Fruit fly (Drosophila melanogaster) whole organism, embryonic: ENCODE measurements around the gene lectin-37Da.

Experiments
- Ada2b ChIP-seq: fragments of 200-800 bp; sonication (Bioruptor generic); IDR thresholded peaks from 2 replicates; pipeline ENCODE4 v1.3.6; 2022; ENCODE audit warnings: missing biosample characterization, missing genetic modification characterization
- Bgb ChIP-seq: fragments of 200-800 bp; sonication (Bioruptor generic); IDR thresholded peaks from 2 replicates; pipeline ENCODE4 v1.3.6; 2022; ENCODE audit warnings: missing biosample characterization, missing genetic modification characterization; ENCODE audit not compliant: partially characterized antibody
- CG11696 ChIP-seq: fragments of 200-800 bp; sonication (Bioruptor generic); IDR thresholded peaks from 2 replicates; pipeline ENCODE4 v1.3.6; 2022; ENCODE audit warnings: missing biosample characterization, missing genetic modification characterization
- CG11723 ChIP-seq: fragments of 200-800 bp; sonication (Bioruptor generic); optimal IDR thresholded peaks from 2 replicates; lab custom pipeline; 2017; ENCODE audit warnings: missing biosample characterization, mild to moderate bottlenecking, missing genetic modification characterization
- CG1233 ChIP-seq: fragments of 200-800 bp; sonication (Bioruptor generic); optimal IDR thresholded peaks from 4 replicates; lab custom pipeline; 2018; ENCODE audit warnings: missing biosample characterization, mild to moderate bottlenecking, missing genetic modification characterization
- CG12942 ChIP-seq: fragments of 200-800 bp; sonication (Bioruptor generic); optimal IDR thresholded peaks from 3 replicates; lab custom pipeline; 2016; ENCODE audit warnings: missing biosample characterization, missing genetic modification characterization
- CG14050 ChIP-seq: fragments of 200-800 bp; sonication (Bioruptor generic); IDR thresholded peaks from 3 replicates; pipeline ENCODE4 v1.3.6; 2022; ENCODE audit warnings: missing biosample characterization, missing genetic modification characterization
- CG14965 ChIP-seq: fragments of 200-800 bp; sonication (Bioruptor generic); optimal IDR thresholded peaks from 2 replicates; lab custom pipeline; 2016; ENCODE audit warnings: missing biosample characterization, missing genetic modification characterization, borderline replicate concordance
- CG15011 ChIP-seq: fragments of 200-800 bp; sonication (Bioruptor generic); optimal IDR thresholded peaks from 3 replicates; lab custom pipeline; 2018; ENCODE audit warnings: missing biosample characterization, mild to moderate bottlenecking, missing genetic modification characterization
- CG15269 ChIP-seq: fragments of 200-800 bp; sonication (Bioruptor generic); optimal IDR thresholded peaks from 2 replicates; lab custom pipeline; 2018; ENCODE audit warnings: missing biosample characterization, mild to moderate bottlenecking, missing genetic modification characterization, moderate library complexity
- CG15696 ChIP-seq: fragments of 200-800 bp; sonication (Bioruptor generic); optimal IDR thresholded peaks from 2 replicates; lab custom pipeline; 2019; ENCODE audit warnings: missing biosample characterization, mild to moderate bottlenecking, missing genetic modification characterization, moderate library complexity
- CG16813 ChIP-seq: fragments of 200-800 bp; sonication (Bioruptor generic); IDR thresholded peaks from 3 replicates; pipeline ENCODE4 v1.3.6; 2022; ENCODE audit warnings: missing biosample characterization, missing genetic modification characterization; ENCODE audit not compliant: partially characterized antibody
- CG17829 ChIP-seq: fragments of 200-800 bp; optimal IDR thresholded peaks from 2 replicates; lab custom pipeline; 2019; ENCODE audit warnings: missing biosample characterization, mild to moderate bottlenecking, missing genetic modification characterization, moderate library complexity
- CG17912 ChIP-seq: fragments of 200-800 bp; sonication (Bioruptor generic); optimal IDR thresholded peaks from 2 replicates; lab custom pipeline; 2018; ENCODE audit warnings: missing biosample characterization, mild to moderate bottlenecking, missing genetic modification characterization
- CG2116 ChIP-seq: fragments of 200-800 bp; sonication (Bioruptor generic); optimal IDR thresholded peaks from 3 replicates; lab custom pipeline; 2018; ENCODE audit warnings: missing biosample characterization, mild to moderate bottlenecking, missing genetic modification characterization
- CG2712 ChIP-seq: fragments of 200-800 bp; optimal IDR thresholded peaks from 3 replicates; lab custom pipeline; 2019; ENCODE audit warnings: missing biosample characterization, mild to moderate bottlenecking, missing genetic modification characterization, moderate library complexity
- CG33557 ChIP-seq: fragments of 200-800 bp; sonication (Bioruptor generic); optimal IDR thresholded peaks from 2 replicates; lab custom pipeline; 2019; ENCODE audit warnings: missing biosample characterization, mild to moderate bottlenecking, missing genetic modification characterization, moderate library complexity
- CG34422 ChIP-seq: fragments of 200-800 bp; sonication (Bioruptor generic); IDR thresholded peaks from 3 replicates; pipeline ENCODE4 v1.3.6; 2022; ENCODE audit warnings: missing biosample characterization, missing genetic modification characterization
- CG5245 ChIP-seq: fragments of 200-800 bp; sonication (Bioruptor generic); optimal IDR thresholded peaks from 3 replicates; lab custom pipeline; 2016; ENCODE audit warnings: missing biosample characterization, missing genetic modification characterization
- CG7839 ChIP-seq: fragments of 200-800 bp; sonication (Bioruptor generic); optimal IDR thresholded peaks from 3 replicates; lab custom pipeline; 2018; ENCODE audit warnings: missing biosample characterization, mild to moderate bottlenecking, missing genetic modification characterization, moderate library complexity
- CG8478 ChIP-seq: fragments of >200 bp; optimal IDR thresholded peaks from 2 replicates; lab custom pipeline; 2018
- CG9932 ChIP-seq: fragments of 200-800 bp; sonication (Bioruptor generic); IDR thresholded peaks from 2 replicates; pipeline ENCODE4 v1.3.6; 2022; ENCODE audit warnings: missing biosample characterization, missing genetic modification characterization
- Chrac-16 ChIP-seq: fragments of 200-800 bp; sonication (Bioruptor generic); optimal IDR thresholded peaks from 3 replicates; lab custom pipeline; 2016; ENCODE audit warnings: missing biosample characterization, missing genetic modification characterization
- D19A ChIP-seq: fragments of 200-800 bp; optimal IDR thresholded peaks from 3 replicates; lab custom pipeline; 2019; ENCODE audit warnings: missing biosample characterization, mild to moderate bottlenecking, missing genetic modification characterization, moderate library complexity
- Dfd ChIP-seq, 2 experiments: fragments of >200 bp; optimal IDR thresholded peaks; 2 replicates each; lab custom pipeline; 2017; ENCODE audit warnings: missing biosample characterization in 2 of 2, missing genetic modification characterization in 2 of 2
- Fer2 ChIP-seq: fragments of 200-800 bp; sonication (Bioruptor generic); optimal IDR thresholded peaks from 2 replicates; lab custom pipeline; 2018; ENCODE audit warnings: missing biosample characterization, mild to moderate bottlenecking, missing genetic modification characterization, moderate library complexity
- HLH54F ChIP-seq: fragments of 200-800 bp; sonication (Bioruptor generic); optimal IDR thresholded peaks from 3 replicates; lab custom pipeline; 2016; ENCODE audit warnings: missing biosample characterization, missing genetic modification characterization
- Hand ChIP-seq: fragments of 200-800 bp; sonication (Bioruptor generic); optimal IDR thresholded peaks from 2 replicates; lab custom pipeline; 2017; ENCODE audit warnings: mild to moderate bottlenecking, missing biosample characterization, missing genetic modification reagents, missing genetic modification characterization
- Hr3 ChIP-seq: fragments of 200-800 bp; sonication (Bioruptor generic); optimal IDR thresholded peaks from 3 replicates; lab custom pipeline; 2016; ENCODE audit warnings: missing biosample characterization, missing genetic modification characterization
- Optix ChIP-seq: fragments of 200-800 bp; sonication (Bioruptor generic); IDR thresholded peaks from 3 replicates; pipeline ENCODE4 v1.3.6; 2022; ENCODE audit warnings: missing biosample characterization, missing genetic modification characterization
- Scr ChIP-seq: fragments of 200-800 bp; sonication (Bioruptor generic); IDR thresholded peaks from 2 replicates; pipeline ENCODE4 v1.3.6; 2022; ENCODE audit warnings: missing biosample characterization, missing genetic modification characterization; ENCODE audit not compliant: partially characterized antibody
- Sox102F ChIP-seq: fragments of 200-800 bp; sonication (Bioruptor generic); optimal IDR thresholded peaks from 2 replicates; lab custom pipeline; 2018; ENCODE audit warnings: missing biosample characterization, mild to moderate bottlenecking, missing genetic modification characterization, moderate library complexity
- Ssrp ChIP-seq: fragments of 200-800 bp; sonication (Bioruptor generic); optimal IDR thresholded peaks from 2 replicates; lab custom pipeline; 2018; ENCODE audit warnings: missing biosample characterization, mild to moderate bottlenecking, missing genetic modification characterization, moderate library complexity
- Tbp ChIP-seq: fragments of >200 bp; optimal IDR thresholded peaks from 2 replicates; lab custom pipeline; 2018; ENCODE audit warnings: missing biosample characterization, missing genetic modification characterization
- ab ChIP-seq: fragments of 200-800 bp; sonication (Bioruptor generic); optimal IDR thresholded peaks from 2 replicates; lab custom pipeline; 2016; ENCODE audit warnings: missing biosample characterization, missing genetic modification characterization
- ato ChIP-seq: fragments of 200-800 bp; sonication (Bioruptor generic); IDR thresholded peaks from 2 replicates; pipeline ENCODE4 v1.3.6; 2022; ENCODE audit warnings: missing biosample characterization, missing genetic modification characterization; ENCODE audit not compliant: partially characterized antibody
- bsh ChIP-seq, 2 experiments: fragments of 200-800 bp; sonication (Bioruptor generic); optimal IDR thresholded peaks; 2 replicates each; lab custom pipeline; 2017 to 2018; ENCODE audit warnings: mild to moderate bottlenecking in 2 of 2, missing biosample characterization in 2 of 2, missing genetic modification characterization in 2 of 2, moderate library complexity in 1 of 2
- cad ChIP-seq: fragments of >200 bp; optimal IDR thresholded peaks from 2 replicates; lab custom pipeline; 2017; ENCODE audit warnings: missing biosample characterization, missing genetic modification characterization
- cato ChIP-seq: fragments of 200-800 bp; sonication (Bioruptor generic); optimal IDR thresholded peaks from 2 replicates; lab custom pipeline; 2016; ENCODE audit warnings: missing biosample characterization, missing genetic modification characterization, borderline replicate concordance
- da ChIP-seq: fragments of 200-800 bp; sonication (Bioruptor generic); optimal IDR thresholded peaks from 2 replicates; lab custom pipeline; 2016; ENCODE audit warnings: missing biosample characterization, missing genetic modification characterization
- dmrt99B ChIP-seq: fragments of 200-800 bp; sonication (Bioruptor generic); optimal IDR thresholded peaks from 2 replicates; lab custom pipeline; 2018; ENCODE audit warnings: missing biosample characterization, mild to moderate bottlenecking, missing genetic modification characterization, moderate library complexity
- jing ChIP-seq: fragments of 200-800 bp; sonication (Bioruptor generic); optimal IDR thresholded peaks from 2 replicates; lab custom pipeline; 2018; ENCODE audit warnings: missing biosample characterization, mild to moderate bottlenecking, missing genetic modification characterization
- ken ChIP-seq: fragments of 200-800 bp; sonication (Bioruptor generic); IDR thresholded peaks from 3 replicates; pipeline ENCODE4 v1.3.6; 2022; ENCODE audit warnings: missing biosample characterization, missing genetic modification characterization
- maf-S ChIP-seq: fragments of 200-800 bp; sonication (Bioruptor generic); optimal IDR thresholded peaks from 2 replicates; lab custom pipeline; 2016; ENCODE audit warnings: missing biosample characterization, missing genetic modification characterization
- pho ChIP-seq: fragments of 200-800 bp; sonication (Bioruptor generic); optimal IDR thresholded peaks from 2 replicates; lab custom pipeline; 2016; ENCODE audit warnings: missing biosample characterization, missing genetic modification characterization
- repo ChIP-seq: fragments of 200-800 bp; sonication (Bioruptor generic); optimal IDR thresholded peaks from 2 replicates; lab custom pipeline; 2016; ENCODE audit warnings: missing biosample characterization, missing genetic modification characterization
- tap ChIP-seq: fragments of 200-800 bp; optimal IDR thresholded peaks from 3 replicates; lab custom pipeline; 2019; ENCODE audit warnings: missing biosample characterization, mild to moderate bottlenecking, missing genetic modification characterization, moderate library complexity
- tx ChIP-seq: fragments of 200-800 bp; sonication (Bioruptor generic); optimal IDR thresholded peaks from 2 replicates; lab custom pipeline; 2016; ENCODE audit warnings: missing biosample characterization, missing genetic modification characterization

Gene lectin-37Da

dm6 chr2L:19416602-19417497 is 1.3 kb upstream of the lectin-37Da start, which contains the start of gene Lectin-galC1 (continued):
- TF ChIP-seq Ssrp (tag; lab: Kevin White, UChicago) (peak; percentile 87), ato (GFP tag; lab: Robert Waterston, UW) (no peak), da (GFP tag; lab: Kevin White, UChicago) (peak; percentile 70), maf-S (GFP tag; lab: Kevin White, UChicago) (peak; percentile 78), CG14050 (GFP tag; lab: Robert Waterston, UW) (peak; percentile 77), Fer2 (tag; lab: Kevin White, UChicago) (peak; percentile 42), CG1233 (GFP tag; lab: Kevin White, UChicago) (peak; percentile 85), CG7839 (peak; percentile 89), CG14965 (GFP tag; lab: Kevin White, UChicago) (peak; percentile 77), Tbp (no peak), CG11696 (GFP tag; lab: Robert Waterston, UW) (peak; percentile 69; the same call in 1 of the 2 replicates), CG15269 (peak; percentile 90), CG2712 (peak; percentile 89), Scr (GFP tag; lab: Robert Waterston, UW) (no peak), CG34422 (GFP tag; lab: Robert Waterston, UW) (peak; percentile 90; the same call in 1 of the 3 replicates), dmrt99B (tag; lab: Kevin White, UChicago) (peak; percentile 91), D19A (tag; lab: Kevin White, UChicago) (peak; percentile 83), Optix (GFP tag; lab: Robert Waterston, UW) (peak; percentile 84), Ada2b (GFP tag; lab: Robert Waterston, UW) (peak; percentile 85), Chrac-16 (GFP tag; lab: Kevin White, UChicago) (peak; percentile 88), bsh (GFP tag; optimal IDR thresholded peaks at IDR 0.05; lab: Kevin White, UChicago) (peak in 1 of 2 experiments; percentile 93), CG16813 (GFP tag; lab: Robert Waterston, UW) (no peak), ken (GFP tag; lab: Robert Waterston, UW) (peak; percentile 87), CG5245 (GFP tag; lab: Kevin White, UChicago) (peak; percentile 90), HLH54F (GFP tag; lab: Kevin White, UChicago) (peak; percentile 78), ab (GFP tag; lab: Kevin White, UChicago) (peak; percentile 70), tap (tag; lab: Kevin White, UChicago) (peak; percentile 84), CG17912 (GFP tag; lab: Kevin White, UChicago) (peak; percentile 29), CG2116 (peak; percentile 70), Sox102F (GFP tag; lab: Kevin White, UChicago) (peak; percentile 93), cad (GFP tag; lab: Kevin White, UChicago) (no peak), CG17829 (tag; lab: Kevin White, UChicago) (peak; percentile 88), cato (peak; percentile 67), Hand (peak; percentile 56), CG8478 (no peak), CG33557 (peak; percentile 72), CG12942 (GFP tag; lab: Kevin White, UChicago) (peak; percentile 82), CG15696 (tag; lab: Kevin White, UChicago) (peak; percentile 81), repo (GFP tag; lab: Kevin White, UChicago) (peak; percentile 81), pho (GFP tag; lab: Kevin White, UChicago) (peak; percentile 72), CG11723 (GFP tag; lab: Kevin White, UChicago) (peak; percentile 77), CG9932 (GFP tag; lab: Robert Waterston, UW) (peak; percentile 63), jing (GFP tag; lab: Kevin White, UChicago) (peak; percentile 83), tx (peak; percentile 84), Hr3 (GFP tag; lab: Kevin White, UChicago) (peak; percentile 82), Bgb (GFP tag; lab: Robert Waterston, UW) (no peak), Dfd (GFP tag; optimal IDR thresholded peaks at IDR 0.05; lab: Kevin White, UChicago) (no peak), CG15011 (GFP tag; lab: Kevin White, UChicago) (peak; percentile 68)
